Worm (Caenorhabditis elegans): ENCODE measurements around the gene dyci-1.

dyci-1 gene

DNA sequence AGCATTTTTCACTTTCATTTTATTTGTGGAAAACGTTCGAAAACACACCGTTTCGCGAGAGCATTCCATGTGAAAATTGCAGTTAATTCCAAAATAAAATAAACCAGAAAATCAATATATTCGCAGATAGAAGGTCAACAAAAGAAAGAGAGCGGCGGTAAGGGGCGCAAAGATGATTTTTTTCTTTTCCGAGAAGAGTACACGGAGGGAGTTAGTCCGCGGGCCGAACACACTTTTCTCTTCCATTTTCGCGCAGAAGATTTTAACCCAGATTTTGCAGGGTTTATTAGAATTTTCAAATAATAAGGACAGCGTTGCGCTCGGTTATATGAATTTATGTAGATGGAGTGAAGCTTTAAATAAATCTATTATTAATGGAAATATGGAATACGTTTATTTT, 37.4 kb downstream of the dyci-1 start (continued):
- no peak for TF ChIP-seq daf-19 (GFP tag; conservative IDR thresholded peaks at IDR 0.05)
- TF ChIP-seq saeg-2 (GFP tag; IDR thresholded peaks at IDR 0.05) = no peak
- TF ChIP-seq dmd-8 (GFP tag; IDR thresholded peaks at IDR 0.05) = no peak
- TF ChIP-seq ceh-28 (tag; optimal IDR thresholded peaks at IDR 0.05) = no peak
- TF ChIP-seq nhr-28 (tag; optimal IDR thresholded peaks at IDR 0.05) = no peak
- no peak for TF ChIP-seq jun-1 (tag; optimal IDR thresholded peaks at IDR 0.05)
- TF ChIP-seq fkh-10 (GFP tag; optimal IDR thresholded peaks at IDR 0.05) = no peak
- TF ChIP-seq mep-1 (tag; optimal IDR thresholded peaks at IDR 0.05) = no peak
- TF ChIP-seq unc-130 (GFP tag; optimal IDR thresholded peaks at IDR 0.05) = peak; percentile 63
- no peak for TF ChIP-seq Y48G9A.11 (GFP tag; IDR thresholded peaks at IDR 0.05)
- TF ChIP-seq nhr-237 (tag; optimal IDR thresholded peaks at IDR 0.05) = no peak
- no peak for TF ChIP-seq nhr-102 (tag; optimal IDR thresholded peaks at IDR 0.05)
- TF ChIP-seq nhr-77 (tag; optimal IDR thresholded peaks at IDR 0.05) = no peak
- no peak for TF ChIP-seq php-3 (GFP tag; IDR thresholded peaks at IDR 0.05)
- TF ChIP-seq pqm-1 (tag; optimal IDR thresholded peaks at IDR 0.05) = no peak
- peak; percentile 32 for TF ChIP-seq dve-1 (tag; optimal IDR thresholded peaks at IDR 0.05; ENCODE audit: insufficient read depth)
- no peak for TF ChIP-seq T26A8.4 (GFP tag; IDR thresholded peaks at IDR 0.05)
- TF ChIP-seq mxl-2 (GFP tag; conservative IDR thresholded peaks at IDR 0.05) = no peak
- TF ChIP-seq arid-1 (GFP tag; conservative IDR thresholded peaks at IDR 0.05) = no peak
- no peak for TF ChIP-seq egl-43 (GFP tag; IDR thresholded peaks at IDR 0.05)
- TF ChIP-seq ceh-20 (GFP tag; IDR thresholded peaks at IDR 0.05) = no peak
- peak; percentile 95 for TF ChIP-seq mes-2 (tag; optimal IDR thresholded peaks at IDR 0.05; ENCODE audit: poor library complexity, severe bottlenecking)
- TF ChIP-seq hlh-30 (tag; optimal IDR thresholded peaks at IDR 0.05; ENCODE audit: insufficient read depth) = peak; percentile 12
- no peak for TF ChIP-seq nhr-111 (GFP tag; optimal IDR thresholded peaks at IDR 0.05)

DNA sequence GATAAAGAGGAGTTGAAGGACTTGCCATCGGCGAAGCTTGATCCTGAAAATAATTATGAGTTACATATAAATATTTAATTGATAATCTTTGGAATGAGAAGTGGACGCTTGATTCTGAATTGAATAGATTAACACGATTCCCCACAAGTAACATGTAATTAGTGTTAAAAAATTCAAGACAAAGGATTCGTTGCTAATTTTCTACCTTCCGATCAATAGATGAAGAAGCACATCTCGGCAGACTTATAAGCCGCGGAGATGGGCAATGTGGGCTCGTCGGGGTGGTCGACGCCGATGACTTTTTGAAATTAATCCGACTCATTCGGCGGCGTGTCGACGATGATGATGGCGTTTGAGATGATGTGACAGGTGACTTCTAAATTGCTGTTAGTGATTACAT, 38.0 kb downstream of the dyci-1 start:
- 0 out of 2 replicates have a peak, but pooled peaks have one; percentile 6 for TF ChIP-seq snpc-1.2 (GFP tag; IDR thresholded peaks at IDR 0.05)
- TF ChIP-seq F10B5.3 (tag; optimal IDR thresholded peaks at IDR 0.05) = no peak
- peak in 1 of 2 experiments; percentile 71 for TF ChIP-seq unc-62 (GFP tag; optimal IDR thresholded peaks at IDR 0.05 in 1 of 2)
- no peak for TF ChIP-seq unc-62 (tag; optimal IDR thresholded peaks at IDR 0.05)

DNA sequence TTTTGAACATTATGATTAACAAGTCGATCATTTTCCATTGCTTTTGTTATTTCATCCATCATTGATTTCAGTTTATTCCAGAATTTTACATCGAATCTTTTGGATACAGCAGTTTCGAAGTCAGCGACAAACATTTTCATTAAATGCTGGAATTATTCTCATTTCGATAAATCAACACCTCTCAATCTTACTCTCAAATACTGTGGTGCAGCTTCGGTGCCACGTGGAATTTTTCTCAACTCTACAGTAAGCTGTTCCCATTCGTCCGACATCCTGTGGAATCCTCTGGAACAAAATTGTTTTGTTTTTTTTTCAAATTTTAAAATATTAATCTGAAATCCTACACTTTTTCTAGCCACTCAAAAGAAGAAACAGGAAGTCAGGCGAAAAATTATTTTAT, 42.9 kb downstream of the dyci-1 start, which contains the start of gene smg-7:
TSS of gene smg-7 (minus strand) at position 285 of the 400 bp plus-strand sequence.
- TF ChIP-seq ZK546.5 (tag; optimal IDR thresholded peaks at IDR 0.05) (no peak), ama-1 (optimal IDR thresholded peaks at IDR 0.05) (peak; percentile 60), zip-2 (tag; optimal IDR thresholded peaks at IDR 0.05) (no peak), aha-1 (tag) (peak; percentile 88), hlh-11 (tag; optimal IDR thresholded peaks at IDR 0.05) (no peak), unc-62 (GFP tag; optimal IDR thresholded peaks at IDR 0.05 in 1 of 2) (peak in 1 of 2 experiments; percentile 85), unc-62 (tag; optimal IDR thresholded peaks at IDR 0.05) (no peak), tra-1 (GFP tag; IDR thresholded peaks at IDR 0.05) (0 out of 2 replicates have a peak, but pooled peaks have one; percentile 12), tag-97 (GFP tag; IDR thresholded peaks at IDR 0.05) (no peak), lin-38 (GFP tag; IDR thresholded peaks at IDR 0.05) (no peak), lir-3 (tag; optimal IDR thresholded peaks at IDR 0.05) (no peak), duxl-1 (tag; optimal IDR thresholded peaks at IDR 0.05; ENCODE audit: poor library complexity) (no peak), dmd-6 (GFP tag; IDR thresholded peaks at IDR 0.05) (no peak), nhr-28 (tag; optimal IDR thresholded peaks at IDR 0.05) (no peak), mdl-1 (tag; optimal IDR thresholded peaks at IDR 0.05) (no peak)

Measured in whole organism, L4 larva.